Worm (Caenorhabditis elegans) whole organism, L4/young adult: ENCODE data around the gene cyp-32B1.

Source experiments
- W03F9.2 ChIP-seq: fragments of 150-350 bp; optimal IDR thresholded peaks from 2 replicates; lab custom pipeline; 2014; ENCODE audit warnings: missing biosample characterization, missing genetic modification characterization
- dao-5 ChIP-seq: sonication (generic microtip); optimal IDR thresholded peaks from 2 replicates; lab custom pipeline; 2016; ENCODE audit warnings: missing genotype, missing genetic modification characterization, moderate library complexity, missing compliant biosample characterization
- him-1 ChIP-seq: sonication (generic microtip); optimal IDR thresholded peaks from 2 replicates; lab custom pipeline; 2016; ENCODE audit warnings: missing genotype, missing genetic modification reagents, missing genetic modification characterization, missing compliant biosample characterization

Gene cyp-32B1

ce11 chrV:2190383-2190782 is 10.8 kb downstream of the cyp-32B1 start:
- TF ChIP-seq W03F9.2 (tag; lab: Kevin White, UChicago) (no peak), dao-5 (no peak), him-1 (tag; lab: Kevin White, UChicago) (no peak)

ce11 chrV:2187864-2188345 is 13.3 kb downstream of the cyp-32B1 start, which contains the start of gene Y5H2B.3:
Gene Y5H2B.3, plus strand, starts transcription at chrV:2188295.
- TF ChIP-seq him-1 (tag; lab: Kevin White, UChicago) (no peak), dao-5 (no peak), W03F9.2 (tag; lab: Kevin White, UChicago) (no peak)

ce11 chrV:2185486-2185885 is 15.7 kb downstream of the cyp-32B1 start:
- TF ChIP-seq W03F9.2 (tag; lab: Kevin White, UChicago) (no peak), dao-5 (no peak), him-1 (tag; lab: Kevin White, UChicago) (no peak)

- no peak for TF ChIP-seq him-1 (tag; lab: Kevin White, UChicago)
- no peak for TF ChIP-seq dao-5
- no peak for TF ChIP-seq W03F9.2 (tag; lab: Kevin White, UChicago)
Observed at ce11 chrV:2183162-2183561, 18.1 kb downstream of the cyp-32B1 start, which contains the start of gene cyp-33C2. Gene cyp-33C2, plus strand, starts transcription at chrV:2183488.

- TF ChIP-seq him-1 (tag; lab: Kevin White, UChicago) (no peak), W03F9.2 (tag; lab: Kevin White, UChicago) (no peak), dao-5 (no peak)
Observed at ce11 chrV:2181738-2182137, 19.5 kb downstream of the cyp-32B1 start, which contains the start of gene srbc-16. Gene srbc-16, plus strand, starts transcription at chrV:2182038.

ce11 chrV:2179214-2179613 is 22.0 kb downstream of the cyp-32B1 start, which contains the start of gene cyp-33C1:
Gene cyp-33C1, plus strand, starts transcription at chrV:2179514.
- TF ChIP-seq W03F9.2 (tag; lab: Kevin White, UChicago) (no peak), him-1 (tag; lab: Kevin White, UChicago) (no peak), dao-5 (no peak)

DNA sequence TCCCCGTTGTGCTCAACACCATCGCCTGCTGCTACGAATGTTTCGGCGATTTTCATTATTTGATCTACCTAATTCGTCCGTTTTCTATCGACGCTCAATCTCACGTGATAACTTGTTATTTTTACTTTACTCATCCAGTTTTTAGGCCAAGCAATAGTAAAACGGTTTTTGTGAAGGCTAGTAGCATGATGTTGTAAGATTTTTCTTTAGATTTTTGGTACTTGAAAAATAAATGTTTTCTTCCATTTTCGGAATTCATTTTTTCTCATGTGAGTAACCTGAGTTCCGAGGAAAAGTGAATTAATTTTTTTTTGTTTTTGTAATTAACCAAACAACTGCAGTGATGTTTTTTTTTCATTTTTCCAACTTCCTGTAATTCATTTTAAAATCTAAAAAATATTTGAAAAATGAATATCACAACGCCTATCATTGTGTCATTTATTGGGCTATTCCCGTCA is 23.9 kb downstream of the cyp-32B1 start, which contains the start of gene srbc-17:
Gene srbc-17, plus strand, starts transcription at position 408 of the 458 bp plus-strand sequence.
- TF ChIP-seq him-1 (tag; lab: Kevin White, UChicago) (no peak), dao-5 (no peak), W03F9.2 (tag; lab: Kevin White, UChicago) (no peak)

ce11 chrV:2175242-2175641 is 26.0 kb downstream of the cyp-32B1 start, which contains the start of gene C45H4.18:
Gene C45H4.18, plus strand, starts transcription at chrV:2175542.
- TF ChIP-seq dao-5, result no peak
- TF ChIP-seq W03F9.2 (tag; lab: Kevin White, UChicago), result no peak
- TF ChIP-seq him-1 (tag; lab: Kevin White, UChicago), result no peak

DNA sequence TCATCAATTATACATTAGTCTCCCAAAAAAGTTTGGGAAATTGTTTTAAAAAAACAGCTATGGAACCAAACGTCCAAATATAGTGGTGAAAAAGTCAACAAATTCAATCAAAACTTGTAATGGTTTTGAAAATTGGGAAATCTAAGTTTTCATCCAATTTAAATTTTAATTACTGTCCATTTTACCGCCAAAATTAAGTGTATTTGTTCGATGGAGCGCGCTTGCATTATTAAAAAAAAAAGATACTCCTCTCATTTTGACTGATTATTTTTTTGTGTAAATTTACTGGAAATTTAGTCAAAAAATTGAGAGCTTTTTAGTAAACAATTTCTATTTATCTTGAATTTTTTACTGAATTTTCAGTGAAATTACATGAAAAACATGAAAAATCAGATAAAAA is 26.8 kb downstream of the cyp-32B1 start:
- no peak for TF ChIP-seq W03F9.2 (tag; lab: Kevin White, UChicago)

DNA sequence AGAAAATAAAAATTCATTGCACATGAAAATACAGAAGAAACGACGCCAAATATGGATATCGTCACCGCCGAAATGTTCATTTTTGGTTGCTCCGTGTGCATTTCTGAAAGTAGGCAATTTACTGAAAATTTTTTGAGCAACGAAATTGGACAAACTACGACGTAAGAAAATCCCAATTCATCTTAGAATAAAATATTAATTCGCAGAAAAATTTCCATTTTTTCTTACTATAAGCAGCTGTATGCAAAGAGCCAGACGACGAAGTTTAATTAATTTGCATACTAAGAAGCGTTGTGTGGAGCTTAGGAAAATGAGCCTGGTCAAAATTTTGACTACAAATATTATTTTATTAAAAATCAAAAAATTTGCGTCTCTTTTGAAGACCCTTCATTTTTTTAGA is 34.5 kb downstream of the cyp-32B1 start, which contains the start of gene srbc-19:
Gene srbc-19, minus strand, starts transcription at position 101 of the 400 bp plus-strand sequence.
- TF ChIP-seq dao-5 (no peak), him-1 (tag; lab: Kevin White, UChicago) (no peak), W03F9.2 (tag; lab: Kevin White, UChicago) (no peak)

DNA sequence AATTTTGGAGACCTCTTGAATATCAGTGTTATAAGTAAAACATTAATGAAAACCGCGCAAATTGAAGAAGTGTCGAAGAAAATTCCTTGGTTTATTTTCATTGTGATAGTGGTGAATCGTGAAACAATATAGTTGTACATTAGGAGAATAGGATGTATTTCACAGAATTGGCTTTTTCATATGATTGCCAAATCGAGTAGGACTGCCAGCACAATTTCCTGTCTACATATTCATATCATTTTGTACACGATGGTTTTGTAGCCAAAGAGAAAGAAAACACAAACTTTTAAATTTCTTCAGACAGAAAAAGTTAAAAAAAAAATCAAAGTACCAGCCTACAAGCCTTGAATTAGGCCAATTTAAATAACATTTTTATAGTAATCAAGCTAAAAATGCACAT is 37.5 kb downstream of the cyp-32B1 start, which contains the start of gene str-255:
Gene str-255, minus strand, starts transcription at position 101 of the 400 bp plus-strand sequence.
- TF ChIP-seq him-1 (tag; lab: Kevin White, UChicago), result no peak
- no peak for TF ChIP-seq dao-5
- no peak for TF ChIP-seq W03F9.2 (tag; lab: Kevin White, UChicago)

DNA sequence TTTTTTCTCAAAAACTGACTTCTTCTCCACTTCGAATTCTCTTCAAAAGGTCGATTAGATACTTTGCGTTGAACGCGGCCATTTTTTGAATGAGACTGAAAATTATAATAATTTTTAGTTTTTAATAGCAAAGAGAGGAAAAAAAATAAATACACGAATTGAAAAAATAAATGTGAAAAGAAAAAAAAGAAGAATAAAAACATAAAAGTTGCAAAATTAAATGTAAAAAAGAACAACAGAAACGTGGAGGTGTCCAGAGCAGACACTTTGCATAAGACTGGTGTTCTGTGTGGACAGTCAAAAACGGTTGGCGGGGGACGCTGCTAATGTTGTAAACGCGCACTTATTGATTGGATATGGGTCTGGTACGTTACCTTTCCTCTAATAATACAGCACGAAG is 41.9 kb downstream of the cyp-32B1 start, which contains the start of gene C45H4.14:
Gene C45H4.14, minus strand, starts transcription at position 101 of the 400 bp plus-strand sequence.
- TF ChIP-seq W03F9.2 (tag; lab: Kevin White, UChicago) (no peak), dao-5 (no peak), him-1 (tag; lab: Kevin White, UChicago) (no peak)

DNA sequence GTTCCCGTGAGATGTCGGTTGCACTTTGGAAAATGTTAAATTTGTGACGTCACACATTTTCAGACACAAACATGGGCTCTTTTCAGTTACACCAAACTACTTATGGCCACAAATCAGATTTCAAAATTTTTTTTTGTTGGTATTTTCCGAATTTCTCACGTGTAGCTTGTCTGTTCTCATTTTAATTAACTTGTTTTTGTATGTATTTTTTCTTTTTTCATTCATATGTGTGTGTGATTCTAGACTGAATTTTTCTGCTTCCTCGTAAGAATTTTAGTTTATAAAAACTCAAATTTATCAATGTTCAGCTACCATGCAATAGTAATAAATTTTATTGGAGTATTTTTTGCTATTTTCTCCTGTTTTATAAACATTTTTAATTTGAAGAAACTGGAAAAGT is 44.4 kb downstream of the cyp-32B1 start, which contains the start of gene srbc-22:
Gene srbc-22, plus strand, starts transcription at position 301 of the 400 bp plus-strand sequence.
- TF ChIP-seq dao-5 (no peak), him-1 (tag; lab: Kevin White, UChicago) (no peak), W03F9.2 (tag; lab: Kevin White, UChicago) (no peak)

- no peak for TF ChIP-seq him-1 (tag; lab: Kevin White, UChicago)
- TF ChIP-seq dao-5, result no peak
- TF ChIP-seq W03F9.2 (tag; lab: Kevin White, UChicago), result no peak
Observed at ce11 chrV:2155232-2155631, 46.0 kb downstream of the cyp-32B1 start, which contains the start of gene srbc-21. Gene srbc-21, plus strand, starts transcription at chrV:2155532.
